Fruit fly (Drosophila melanogaster) whole organism, prepupa: ENCODE measurements around the gene CG15465.

ENCODE experiments used
- Blimp-1 ChIP-seq: fragments of 200-800 bp; sonication (Bioruptor generic); optimal IDR thresholded peaks from 3 replicates; lab custom pipeline; 2017; ENCODE audit warnings: missing biosample characterization, missing genetic modification characterization, mild to moderate bottlenecking, moderate library complexity, missing genetic modification reagents
- CG10631 ChIP-seq: fragments of 200-800 bp; sonication (Bioruptor generic); optimal IDR thresholded peaks from 2 replicates; lab custom pipeline; 2016; ENCODE audit warnings: missing biosample characterization, missing genetic modification characterization
- CG11762 ChIP-seq: fragments of 200-800 bp; sonication (Bioruptor generic); optimal IDR thresholded peaks from 3 replicates; lab custom pipeline; 2016; ENCODE audit warnings: missing biosample characterization, missing genetic modification characterization; ENCODE audit not compliant: insufficient read depth
- CG11902 ChIP-seq: fragments of 200-800 bp; sonication (Bioruptor generic); optimal IDR thresholded peaks from 3 replicates; lab custom pipeline; 2016; ENCODE audit warnings: missing biosample characterization, missing genetic modification characterization
- CG1621 ChIP-seq: fragments of 200-800 bp; sonication (Bioruptor generic); optimal IDR thresholded peaks from 3 replicates; lab custom pipeline; 2018; ENCODE audit warnings: missing biosample characterization, mild to moderate bottlenecking, missing genetic modification characterization
- CG3032 ChIP-seq: fragments of 200-800 bp; optimal IDR thresholded peaks from 2 replicates; lab custom pipeline; 2019; ENCODE audit warnings: missing biosample characterization, mild to moderate bottlenecking, missing genetic modification characterization, moderate library complexity
- CG31627 ChIP-seq: fragments of 200-800 bp; sonication (Bioruptor generic); optimal IDR thresholded peaks from 3 replicates; lab custom pipeline; 2016; ENCODE audit warnings: missing biosample characterization, missing genetic modification characterization
- CG3919 ChIP-seq: fragments of 200-800 bp; sonication (Bioruptor generic); optimal IDR thresholded peaks from 3 replicates; lab custom pipeline; 2016; ENCODE audit warnings: missing biosample characterization, missing genetic modification characterization
- CG4318 ChIP-seq: fragments of 200-800 bp; sonication (Bioruptor generic); optimal IDR thresholded peaks from 3 replicates; lab custom pipeline; 2017; ENCODE audit warnings: missing biosample characterization, mild to moderate bottlenecking, missing genetic modification characterization
- CG6163 ChIP-seq: fragments of 200-800 bp; sonication (Bioruptor generic); IDR thresholded peaks from 3 replicates; pipeline ENCODE4 v1.3.6; 2022; ENCODE audit warnings: missing biosample characterization, missing genetic modification characterization
- CG6792 ChIP-seq: fragments of 200-800 bp; sonication (Bioruptor generic); optimal IDR thresholded peaks from 3 replicates; lab custom pipeline; 2016; ENCODE audit warnings: missing biosample characterization, missing genetic modification characterization
- CG6854 ChIP-seq: fragments of 200-800 bp; sonication (Bioruptor generic); optimal IDR thresholded peaks from 2 replicates; lab custom pipeline; 2017; ENCODE audit warnings: missing biosample characterization, mild to moderate bottlenecking, missing genetic modification characterization
- CG7368 ChIP-seq: fragments of 200-800 bp; sonication (Bioruptor generic); optimal IDR thresholded peaks from 3 replicates; lab custom pipeline; 2016; ENCODE audit warnings: missing biosample characterization, missing genetic modification characterization
- CG8119 ChIP-seq: fragments of 200-800 bp; sonication (Bioruptor generic); IDR thresholded peaks from 3 replicates; pipeline ENCODE4 v1.3.6; 2022; ENCODE audit warnings: missing biosample characterization, missing genetic modification characterization
- CG8632 ChIP-seq: fragments of 200-800 bp; sonication (Bioruptor generic); optimal IDR thresholded peaks from 3 replicates; lab custom pipeline; 2016; ENCODE audit warnings: missing biosample characterization, missing genetic modification characterization
- Eip75B ChIP-seq: fragments of 200-800 bp; sonication (Bioruptor generic); optimal IDR thresholded peaks from 3 replicates; lab custom pipeline; 2016; ENCODE audit warnings: missing biosample characterization, missing genetic modification characterization
- Eip78C ChIP-seq: fragments of 200-800 bp; sonication (Bioruptor generic); peaks from one replicate; lab custom pipeline; 2016; ENCODE audit warnings: missing biosample characterization, missing genetic modification characterization
- Eip93F ChIP-seq: fragments of 200-800 bp; sonication (Bioruptor generic); optimal IDR thresholded peaks from 2 replicates; lab custom pipeline; 2016; ENCODE audit warnings: missing biosample characterization, mild to moderate bottlenecking, missing genetic modification characterization
- Ets96B ChIP-seq: fragments of 200-800 bp; optimal IDR thresholded peaks from 2 replicates; lab custom pipeline; 2019; ENCODE audit warnings: missing biosample characterization, mild to moderate bottlenecking, missing genetic modification characterization, moderate library complexity
- Hr38 ChIP-seq: sonication (Bioruptor generic); optimal IDR thresholded peaks from 2 replicates; lab custom pipeline; 2016; ENCODE audit warnings: missing biosample characterization, missing genetic modification characterization
- Hr39 ChIP-seq: fragments of 200-800 bp; sonication (Bioruptor generic); optimal IDR thresholded peaks from 2 replicates; lab custom pipeline; 2016; ENCODE audit warnings: missing biosample characterization, missing genetic modification characterization
- Hr4 ChIP-seq: fragments of 200-800 bp; sonication (Bioruptor generic); optimal IDR thresholded peaks from 3 replicates; lab custom pipeline; 2016; ENCODE audit warnings: missing biosample characterization, missing genetic modification characterization
- Lpt ChIP-seq: fragments of 200-800 bp; sonication (Bioruptor generic); optimal IDR thresholded peaks from 3 replicates; lab custom pipeline; 2016; ENCODE audit warnings: missing biosample characterization, missing genetic modification characterization
- OdsH ChIP-seq: fragments of 200-800 bp; sonication (Bioruptor generic); optimal IDR thresholded peaks from 3 replicates; lab custom pipeline; 2016; ENCODE audit warnings: missing biosample characterization, missing genetic modification characterization
- Sox102F ChIP-seq: fragments of 200-800 bp; sonication (Bioruptor generic); optimal IDR thresholded peaks from 2 replicates; lab custom pipeline; 2016; ENCODE audit warnings: missing biosample characterization, mild to moderate bottlenecking, missing genetic modification characterization
- Sox14 ChIP-seq: fragments of 200-800 bp; sonication (Bioruptor generic); optimal IDR thresholded peaks from 3 replicates; lab custom pipeline; 2016; ENCODE audit warnings: missing biosample characterization, missing genetic modification characterization
- Sox15 ChIP-seq: fragments of 200-800 bp; sonication (Bioruptor generic); optimal IDR thresholded peaks from 3 replicates; lab custom pipeline; 2016; ENCODE audit warnings: missing biosample characterization, missing genetic modification characterization
- acj6 ChIP-seq: fragments of 200-800 bp; sonication (Bioruptor generic); optimal IDR thresholded peaks from 3 replicates; lab custom pipeline; 2016; ENCODE audit warnings: missing biosample characterization, missing genetic modification characterization
- cyc ChIP-seq: fragments of 200-800 bp; sonication (Bioruptor generic); optimal IDR thresholded peaks from 3 replicates; lab custom pipeline; 2016; ENCODE audit warnings: missing biosample characterization, missing genetic modification characterization
- dsx ChIP-seq: fragments of 200-800 bp; optimal IDR thresholded peaks from 3 replicates; lab custom pipeline; 2019; ENCODE audit warnings: missing biosample characterization, mild to moderate bottlenecking, missing genetic modification characterization, moderate library complexity; ENCODE audit not compliant: poor library complexity, severe bottlenecking
- eg ChIP-seq: fragments of 200-800 bp; sonication (Bioruptor generic); IDR thresholded peaks from 3 replicates; pipeline ENCODE4 v1.3.6; 2022; ENCODE audit warnings: missing biosample characterization, missing genetic modification characterization
- esn ChIP-seq: fragments of 200-800 bp; sonication (Bioruptor generic); optimal IDR thresholded peaks from 2 replicates; lab custom pipeline; 2016; ENCODE audit warnings: missing biosample characterization, mild to moderate bottlenecking, missing genetic modification characterization, moderate library complexity
- fd59A ChIP-seq: fragments of 200-800 bp; sonication (Bioruptor generic); optimal IDR thresholded peaks from 2 replicates; lab custom pipeline; 2017; ENCODE audit warnings: missing biosample characterization, mild to moderate bottlenecking, missing genetic modification characterization, missing genetic modification reagents
- fd85E ChIP-seq: fragments of 200-800 bp; sonication (Bioruptor generic); optimal IDR thresholded peaks from 3 replicates; lab custom pipeline; 2016; ENCODE audit warnings: missing biosample characterization, missing genetic modification characterization
- net ChIP-seq: fragments of 200-800 bp; sonication (Bioruptor generic); optimal IDR thresholded peaks from 3 replicates; lab custom pipeline; 2016; ENCODE audit warnings: missing biosample characterization, missing genetic modification characterization
- pdm3 ChIP-seq: fragments of 200-800 bp; sonication (Bioruptor generic); optimal IDR thresholded peaks from 3 replicates; lab custom pipeline; 2016; ENCODE audit warnings: missing biosample characterization, missing genetic modification characterization
- salr ChIP-seq, 2 experiments: fragments of 200-800 bp; sonication (Bioruptor generic); optimal IDR thresholded peaks; 3 replicates each; lab custom pipeline; 2016 to 2018; ENCODE audit warnings: missing biosample characterization in 2 of 2, missing genetic modification characterization in 2 of 2, mild to moderate bottlenecking in 1 of 2
- spab ChIP-seq: fragments of 200-800 bp; sonication (Bioruptor generic); optimal IDR thresholded peaks from 2 replicates; lab custom pipeline; 2017; ENCODE audit warnings: missing biosample characterization, mild to moderate bottlenecking, missing genetic modification characterization, missing genetic modification reagents
- svp ChIP-seq: fragments of 200-800 bp; sonication (Bioruptor generic); peaks from one replicate; lab custom pipeline; 2016; ENCODE audit warnings: missing biosample characterization, missing genetic modification characterization

The CG15465 gene

dm6 chrX:5285835-5286234 is 200.3 kb downstream of the CG15465 start:
- TF ChIP-seq Hr38 (GFP tag; lab: Kevin White, UChicago) (no peak), CG6792 (GFP tag; lab: Kevin White, UChicago) (no peak), svp (peak; percentile 36)

- TF ChIP-seq acj6 (GFP tag; lab: Kevin White, UChicago) (no peak), Eip93F (GFP tag; lab: Kevin White, UChicago) (no peak), pdm3 (GFP tag; lab: Kevin White, UChicago) (no peak), CG6854 (GFP tag; lab: Kevin White, UChicago) (no peak), Eip78C (GFP tag; lab: Kevin White, UChicago) (no peak), CG4318 (no peak), Sox14 (GFP tag; lab: Kevin White, UChicago) (no peak), CG11902 (GFP tag; lab: Kevin White, UChicago) (no peak), Blimp-1 (GFP tag; lab: Kevin White, UChicago) (no peak)
These were observed 201.0 kb downstream of the CG15465 start for dm6 chrX:5286513-5286912.

dm6 chrX:5289692-5290091 is 204.1 kb downstream of the CG15465 start:
- TF ChIP-seq Hr39 (GFP tag; lab: Kevin White, UChicago), result peak; percentile 8
- no peak for TF ChIP-seq salr (GFP tag; optimal IDR thresholded peaks at IDR 0.05; lab: Kevin White, UChicago)
- TF ChIP-seq cyc (GFP tag; lab: Kevin White, UChicago), result peak; percentile 9
- TF ChIP-seq, all 60 proteins: peak for 2

- TF ChIP-seq net (GFP tag; lab: Kevin White, UChicago), result no peak
- no peak for TF ChIP-seq CG6792 (GFP tag; lab: Kevin White, UChicago)
These were observed 207.6 kb downstream of the CG15465 start for dm6 chrX:5293141-5293540.

- no peak for TF ChIP-seq Sox15 (GFP tag; lab: Kevin White, UChicago)
- no peak for TF ChIP-seq CG1621 (tag; lab: Kevin White, UChicago)
- TF ChIP-seq esn (GFP tag; lab: Kevin White, UChicago), result no peak
- no peak for TF ChIP-seq Hr39 (GFP tag; lab: Kevin White, UChicago)
- no peak for TF ChIP-seq Ets96B (tag; lab: Kevin White, UChicago)
- TF ChIP-seq CG8632 (GFP tag; lab: Kevin White, UChicago), result no peak
- no peak for TF ChIP-seq Eip93F (GFP tag; lab: Kevin White, UChicago)
- no peak for TF ChIP-seq Lpt
- no peak for TF ChIP-seq CG31627 (GFP tag; lab: Kevin White, UChicago)
- no peak for TF ChIP-seq CG6792 (GFP tag; lab: Kevin White, UChicago)
- no peak for TF ChIP-seq acj6 (GFP tag; lab: Kevin White, UChicago)
These were observed 210.2 kb downstream of the CG15465 start, which contains the start of gene CG42749 for dm6 chrX:5295766-5296165. Gene CG42749 (plus strand): TSS chrX:5296066.

dm6 chrX:5299957-5300356 is 214.4 kb downstream of the CG15465 start:
- TF ChIP-seq CG3919, result peak; percentile 19
- no peak for TF ChIP-seq esn (GFP tag; lab: Kevin White, UChicago)
- TF ChIP-seq eg (GFP tag; lab: Robert Waterston, UW), result no peak
- no peak for TF ChIP-seq Sox102F (GFP tag; lab: Kevin White, UChicago)
- no peak for TF ChIP-seq CG31627 (GFP tag; lab: Kevin White, UChicago)
- TF ChIP-seq Eip75B (GFP tag; lab: Kevin White, UChicago), result peak; percentile 4
- no peak for TF ChIP-seq fd85E
- TF ChIP-seq CG6163 (GFP tag; lab: Robert Waterston, UW), result peak; percentile 9; the same call in 1 of the 3 replicates
- TF ChIP-seq dsx (GFP tag; lab: Kevin White, UChicago), result no peak
- no peak for TF ChIP-seq CG11762 (GFP tag; lab: Kevin White, UChicago)
- TF ChIP-seq CG10631 (GFP tag; lab: Kevin White, UChicago), result peak; percentile 19
- TF ChIP-seq Sox15 (GFP tag; lab: Kevin White, UChicago), result no peak
- TF ChIP-seq CG8119, result no peak
- peak; percentile 17 for TF ChIP-seq fd59A (GFP tag; lab: Kevin White, UChicago)
- TF ChIP-seq Blimp-1 (GFP tag; lab: Kevin White, UChicago), result no peak
- no peak for TF ChIP-seq CG4318
- TF ChIP-seq Eip78C (GFP tag; lab: Kevin White, UChicago), result peak; percentile 85
- TF ChIP-seq CG11902 (GFP tag; lab: Kevin White, UChicago), result no peak
- TF ChIP-seq CG7368 (GFP tag; lab: Kevin White, UChicago), result no peak
- TF ChIP-seq OdsH, result no peak
- TF ChIP-seq Eip93F (GFP tag; lab: Kevin White, UChicago), result no peak
- TF ChIP-seq spab (GFP tag; lab: Kevin White, UChicago), result no peak
- peak; percentile 1 for TF ChIP-seq acj6 (GFP tag; lab: Kevin White, UChicago)
- no peak for TF ChIP-seq cyc (GFP tag; lab: Kevin White, UChicago)
- TF ChIP-seq Ets96B (tag; lab: Kevin White, UChicago), result peak; percentile 13
- peak; percentile 2 for TF ChIP-seq Hr39 (GFP tag; lab: Kevin White, UChicago)
- TF ChIP-seq svp, result peak; percentile 36
- peak; percentile 27 for TF ChIP-seq CG3032 (tag; lab: Kevin White, UChicago)
- no peak for TF ChIP-seq Hr4 (GFP tag; lab: Kevin White, UChicago)
